Worm (Caenorhabditis elegans): ENCODE results near the gene flp-16.

Gene flp-16

ce11 chrII:13278716-13279115 is 43.6 kb downstream of the flp-16 start:
- TF ChIP-seq nhr-19 (GFP tag; conservative IDR thresholded peaks at IDR 0.05) (no peak), ztf-11 (tag; optimal IDR thresholded peaks at IDR 0.05) (no peak), aha-1 (tag; optimal IDR thresholded peaks at IDR 0.05) (no peak), Y116A8C.19 (tag; optimal IDR thresholded peaks at IDR 0.05; ENCODE audit: borderline replicate concordance) (no peak), rnt-1 (tag; optimal IDR thresholded peaks at IDR 0.05) (no peak)

DNA sequence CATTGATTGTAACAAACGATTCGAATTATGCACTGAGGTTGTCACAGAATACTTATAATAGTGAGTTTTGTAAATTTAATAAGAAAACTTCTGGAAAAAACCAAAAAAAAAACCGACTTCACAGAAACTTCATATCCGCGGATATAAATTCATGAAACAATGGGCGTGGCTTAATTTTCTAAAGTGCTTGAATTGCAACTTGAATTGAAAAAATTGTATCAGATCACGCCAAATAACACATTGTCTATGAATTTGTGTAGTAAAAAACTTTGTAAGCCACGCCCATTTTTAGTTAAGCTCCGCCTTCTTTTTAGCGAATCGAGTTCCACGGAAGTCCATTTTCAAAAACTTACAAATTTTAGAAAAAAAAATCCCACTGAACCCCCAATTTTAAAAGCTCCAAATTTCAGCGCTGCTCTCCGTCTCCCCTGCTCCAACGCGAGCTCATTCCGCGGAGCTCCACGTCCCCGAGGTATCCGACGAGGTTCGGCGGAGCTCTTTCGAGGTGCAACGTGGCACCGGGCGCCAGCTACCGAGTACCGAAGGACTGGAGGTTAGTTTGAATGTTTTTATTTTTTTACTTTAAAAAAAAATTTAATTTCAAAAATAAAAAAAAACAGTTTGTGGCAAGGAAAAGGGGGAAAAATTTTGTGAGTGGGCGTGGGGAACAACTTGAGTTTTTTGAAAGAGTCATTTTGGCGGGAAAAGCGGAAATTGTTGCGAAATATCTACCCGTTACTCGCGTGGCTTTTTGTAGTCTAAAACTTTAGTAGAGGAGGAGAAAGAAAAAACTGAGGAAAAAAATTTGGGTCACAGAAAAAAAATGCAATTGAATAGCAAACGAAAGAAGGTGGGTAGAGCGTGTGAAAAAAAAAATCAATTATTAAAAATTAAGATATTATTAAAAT is 44.4 kb downstream of the flp-16 start:
- TF ChIP-seq lin-13 (GFP tag; optimal IDR thresholded peaks at IDR 0.05) (no peak), fkh-10 (GFP tag; optimal IDR thresholded peaks at IDR 0.05) (no peak), nhr-76 (tag; optimal IDR thresholded peaks at IDR 0.05) (no peak), unc-30 (tag; optimal IDR thresholded peaks at IDR 0.05) (no peak), rnt-1 (tag; optimal IDR thresholded peaks at IDR 0.05) (no peak), mdl-1 (tag; optimal IDR thresholded peaks at IDR 0.05) (no peak), pqm-1 (tag; optimal IDR thresholded peaks at IDR 0.05) (no peak), ces-1 (GFP tag; optimal IDR thresholded peaks at IDR 0.05) (no peak), hpl-2 (GFP tag; optimal IDR thresholded peaks at IDR 0.05) (no peak), nhr-47 (tag; optimal IDR thresholded peaks at IDR 0.05) (peak; percentile 10), unc-62 (GFP tag; optimal IDR thresholded peaks at IDR 0.05) (no peak), nhr-71 (tag; optimal IDR thresholded peaks at IDR 0.05) (peak; percentile 20), unc-86 (tag; optimal IDR thresholded peaks at IDR 0.05) (no peak), ceh-8 (GFP tag; optimal IDR thresholded peaks at IDR 0.05) (peak; percentile 0), ztf-4 (tag; optimal IDR thresholded peaks at IDR 0.05) (peak; percentile 46), egl-27 (tag; optimal IDR thresholded peaks at IDR 0.05) (no peak), pax-3 (tag; optimal IDR thresholded peaks at IDR 0.05) (peak; percentile 50), fkh-4 (tag; optimal IDR thresholded peaks at IDR 0.05; ENCODE audit: borderline replicate concordance) (no peak), ceh-82 (tag; optimal IDR thresholded peaks at IDR 0.05) (no peak), ceh-88 (GFP tag; IDR thresholded peaks at IDR 0.05) (0 out of 2 replicates have a peak, but pooled peaks have one; percentile 11), nhr-85 (tag) (peak; percentile 46), mef-2 (tag; optimal IDR thresholded peaks at IDR 0.05) (no peak), unc-130 (tag; optimal IDR thresholded peaks at IDR 0.05) (no peak), tlp-1 (tag; optimal IDR thresholded peaks at IDR 0.05) (no peak), nhr-237 (tag; optimal IDR thresholded peaks at IDR 0.05) (no peak), efl-1 (optimal IDR thresholded peaks at IDR 0.05) (peak in 1 of 2 experiments; percentile 31), efl-1 (GFP tag; optimal IDR thresholded peaks at IDR 0.05 in 1 of 2) (peak; percentile 42 to 92), tbx-2 (tag; optimal IDR thresholded peaks at IDR 0.05) (no peak), snpc-4 (tag; optimal IDR thresholded peaks at IDR 0.05) (no peak), dpl-1 (GFP tag; optimal IDR thresholded peaks at IDR 0.05) (peak in 1 of 3 experiments; percentile 8), hlh-4 (tag; optimal IDR thresholded peaks at IDR 0.05) (no peak), sup-37 (GFP tag; optimal IDR thresholded peaks at IDR 0.05) (no peak), hlh-17 (GFP tag; optimal IDR thresholded peaks at IDR 0.05; ENCODE audit: borderline replicate concordance) (no peak), pag-3 (tag; optimal IDR thresholded peaks at IDR 0.05; ENCODE audit: borderline replicate concordance, insufficient read depth) (no peak), ceh-90 (tag; optimal IDR thresholded peaks at IDR 0.05) (no peak), alr-1 (tag; optimal IDR thresholded peaks at IDR 0.05; ENCODE audit: borderline replicate concordance) (no peak), grh-1 (GFP tag; IDR thresholded peaks at IDR 0.05) (no peak), lin-35 (GFP tag; optimal IDR thresholded peaks at IDR 0.05) (no peak)

All from whole organism, L1 larva.